Worm (Caenorhabditis elegans): Measurements from ENCODE around the gene irld-47.

- TF ChIP-seq fos-1 (tag; optimal IDR thresholded peaks at IDR 0.05) (no peak), R02D3.7 (tag; optimal IDR thresholded peaks at IDR 0.05) (no peak), lin-15B (tag; optimal IDR thresholded peaks at IDR 0.05) (no peak), mes-2 (tag; optimal IDR thresholded peaks at IDR 0.05; ENCODE audit: poor library complexity, severe bottlenecking) (peak; percentile 45), daf-12 (tag; optimal IDR thresholded peaks at IDR 0.05) (no peak), hlh-30 (tag; optimal IDR thresholded peaks at IDR 0.05; ENCODE audit: insufficient read depth) (no peak), daf-19 (GFP tag; conservative IDR thresholded peaks at IDR 0.05) (no peak), F10B5.3 (tag; optimal IDR thresholded peaks at IDR 0.05) (no peak)
These were observed 23.4 kb upstream of the irld-47 start, which contains the start of gene T09A5.4 for ce11 chrII:7845571-7846236.
